Worm (Caenorhabditis elegans) whole organism, midembryonic: ENCODE results near the gene tbce-1.

Experiments
- cog-1 ChIP-seq: sonication (generic microtip); optimal IDR thresholded peaks from 2 replicates; lab custom pipeline; 2016; ENCODE audit warnings: missing genetic modification characterization, missing compliant biosample characterization
- med-1 ChIP-seq: sonication (generic microtip); optimal IDR thresholded peaks from 2 replicates; lab custom pipeline; 2017; ENCODE audit warnings: missing genetic modification characterization, mild to moderate bottlenecking, missing compliant biosample characterization, antibody characterized with exemption, missing genetic modification reagents; ENCODE audit not compliant: insufficient read depth
- ztf-29 ChIP-seq: fragments of 200-800 bp; sonication (Bioruptor generic); IDR thresholded peaks from 2 replicates; pipeline ENCODE4 v1.3.6; 2022; ENCODE audit warnings: missing genetic modification reagents, missing genetic modification characterization, missing compliant biosample characterization

ce11 chrIV:8291232-8291631, 3.3 kb upstream of the tbce-1 start, which contains the start of gene K07H8.2:
- TF ChIP-seq ztf-29 (GFP tag; lab: Robert Waterston, UW) (no peak), cog-1 (no peak), med-1 (no peak)
